Worm (Caenorhabditis elegans): ENCODE results near the gene fars-3.

DNA sequence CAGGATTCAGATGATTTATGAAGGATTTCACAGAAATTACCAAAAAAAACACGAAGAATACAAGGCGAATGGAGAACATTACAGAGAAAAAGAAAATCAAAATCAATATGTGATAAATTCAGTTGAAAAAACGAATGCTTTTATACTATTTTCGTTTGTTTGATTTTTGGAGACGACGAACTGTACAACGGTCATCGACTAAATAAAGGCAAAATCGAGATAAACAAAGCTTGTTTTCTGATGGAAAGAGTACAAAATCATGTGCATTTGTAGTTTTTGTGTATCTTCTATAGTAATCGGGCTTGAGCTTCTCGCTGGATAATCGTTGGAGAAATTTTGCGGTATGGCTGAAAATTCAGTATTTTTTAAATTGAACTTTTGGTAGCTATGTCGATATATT, 6.5 kb downstream of the fars-3 start, which contains the start of gene M05D6.8:
- TF ChIP-seq fkh-3 (tag; optimal IDR thresholded peaks at IDR 0.05) (no peak), F39B2.1 (GFP tag; IDR thresholded peaks at IDR 0.05) (no peak), snpc-3.4 (tag; optimal IDR thresholded peaks at IDR 0.05) (no peak), egl-18 (GFP tag; IDR thresholded peaks at IDR 0.05) (no peak), ZK185.1 (tag; optimal IDR thresholded peaks at IDR 0.05; ENCODE audit: poor library complexity, severe bottlenecking) (no peak), ztf-28 (GFP tag; IDR thresholded peaks at IDR 0.05) (no peak), Y95B8A.8 (GFP tag; IDR thresholded peaks at IDR 0.05) (no peak), akir-1 (GFP tag; optimal IDR thresholded peaks at IDR 0.05) (no peak), him-1 (tag; optimal IDR thresholded peaks at IDR 0.05) (no peak), nhr-80 (tag; optimal IDR thresholded peaks at IDR 0.05) (no peak), ets-4 (GFP tag; optimal IDR thresholded peaks at IDR 0.05) (no peak), let-607 (tag; optimal IDR thresholded peaks at IDR 0.05) (no peak)
